Fruit fly (Drosophila melanogaster): ENCODE results near the gene CG2258.

The CG2258 gene

dm6 chrX:8131693-8132313 is 29.9 kb upstream of the CG2258 start, which contains the start of gene CG10958 (continued):
- TF ChIP-seq cyc (GFP tag; optimal IDR thresholded peaks at IDR 0.05) = peak; percentile 43
- TF ChIP-seq spab (GFP tag; optimal IDR thresholded peaks at IDR 0.05) = no peak
- peak; percentile 60 for TF ChIP-seq CG34406 (GFP tag; optimal IDR thresholded peaks at IDR 0.05)
- TF ChIP-seq achi (GFP tag; optimal IDR thresholded peaks at IDR 0.05) = peak; percentile 74
- no peak; the same call in 1 of the 2 replicates for TF ChIP-seq CG11294 (GFP tag; IDR thresholded peaks at IDR 0.05)
- peak; percentile 60 for TF ChIP-seq CG6792 (GFP tag; optimal IDR thresholded peaks at IDR 0.05)
- no peak for TF ChIP-seq Blimp-1 (GFP tag; optimal IDR thresholded peaks at IDR 0.05)
- TF ChIP-seq Met (GFP tag; optimal IDR thresholded peaks at IDR 0.05) = no peak
- TF ChIP-seq CG11762 (GFP tag; optimal IDR thresholded peaks at IDR 0.05; ENCODE audit: insufficient read depth) = no peak

dm6 chrX:8129204-8129997 is 27.5 kb upstream of the CG2258 start, which contains the start of gene CG2116:
CG2116 (plus strand) TSS chrX:8129812.
- TF ChIP-seq ss (GFP tag; optimal IDR thresholded peaks at IDR 0.05) (no peak), CG10631 (GFP tag; optimal IDR thresholded peaks at IDR 0.05) (no peak), Ets96B (tag; optimal IDR thresholded peaks at IDR 0.05) (no peak), CG3032 (tag; optimal IDR thresholded peaks at IDR 0.05) (no peak), acj6 (GFP tag; optimal IDR thresholded peaks at IDR 0.05) (no peak), esn (GFP tag; optimal IDR thresholded peaks at IDR 0.05) (peak; percentile 13), Eip78C (GFP tag) (peak; percentile 38), pdm3 (GFP tag; optimal IDR thresholded peaks at IDR 0.05) (no peak), topi (GFP tag; optimal IDR thresholded peaks at IDR 0.05) (no peak)

- TF ChIP-seq Ets21C (GFP tag; optimal IDR thresholded peaks at IDR 0.05) (no peak), achi (GFP tag; optimal IDR thresholded peaks at IDR 0.05) (no peak)
Measured at dm6 chrX:8128133-8128532, 26.2 kb upstream of the CG2258 start.

- TF ChIP-seq CG3032 (tag; optimal IDR thresholded peaks at IDR 0.05) (no peak), Eip78C (GFP tag) (peak; percentile 66), eg (GFP tag; IDR thresholded peaks at IDR 0.05) (peak; percentile 55; the same call in 2 of the 3 replicates), Met (GFP tag; optimal IDR thresholded peaks at IDR 0.05) (no peak), spab (GFP tag; optimal IDR thresholded peaks at IDR 0.05) (no peak), fkh (GFP tag; optimal IDR thresholded peaks at IDR 0.05) (no peak), CG8119 (GFP tag; IDR thresholded peaks at IDR 0.05) (0 out of 3 replicates have a peak, but pooled peaks have one; percentile 29), acj6 (GFP tag; optimal IDR thresholded peaks at IDR 0.05) (no peak), CG32006 (GFP tag; optimal IDR thresholded peaks at IDR 0.05) (peak; percentile 62), CG4318 (GFP tag; optimal IDR thresholded peaks at IDR 0.05) (peak; percentile 19), CG6163 (GFP tag; IDR thresholded peaks at IDR 0.05) (peak; percentile 50; the same call in 2 of the 3 replicates), Hr4 (GFP tag; optimal IDR thresholded peaks at IDR 0.05) (peak; percentile 44), CG15336 (GFP tag; IDR thresholded peaks at IDR 0.05) (peak; percentile 54), Ets21C (GFP tag; optimal IDR thresholded peaks at IDR 0.05) (no peak), Sox14 (GFP tag; optimal IDR thresholded peaks at IDR 0.05) (no peak)
Measured at dm6 chrX:8126149-8126548, 24.3 kb upstream of the CG2258 start.

dm6 chrX:8125224-8125649 is 23.3 kb upstream of the CG2258 start:
- no peak for TF ChIP-seq dac (GFP tag; optimal IDR thresholded peaks at IDR 0.05)
- TF ChIP-seq CG11762 (GFP tag; optimal IDR thresholded peaks at IDR 0.05; ENCODE audit: insufficient read depth) = no peak
- no peak for TF ChIP-seq CG7368 (GFP tag; optimal IDR thresholded peaks at IDR 0.05)
- peak; percentile 6 for TF ChIP-seq Hr4 (GFP tag; optimal IDR thresholded peaks at IDR 0.05)
- no peak for TF ChIP-seq CG9139 (GFP tag; optimal IDR thresholded peaks at IDR 0.05)
- TF ChIP-seq OdsH (GFP tag; optimal IDR thresholded peaks at IDR 0.05) = peak; percentile 37
- peak; percentile 23 for TF ChIP-seq achi (GFP tag; optimal IDR thresholded peaks at IDR 0.05)
- TF ChIP-seq CG15336 (GFP tag; IDR thresholded peaks at IDR 0.05) = peak; percentile 54
- no peak for TF ChIP-seq Eip93F (GFP tag; optimal IDR thresholded peaks at IDR 0.05)
- TF ChIP-seq CG3032 (tag; optimal IDR thresholded peaks at IDR 0.05) = no peak
- TF ChIP-seq CG6792 (GFP tag; optimal IDR thresholded peaks at IDR 0.05) = no peak
- peak; percentile 67 for TF ChIP-seq Eip78C (GFP tag)
- TF ChIP-seq spab (GFP tag; optimal IDR thresholded peaks at IDR 0.05) = no peak
- no peak for TF ChIP-seq esn (GFP tag; optimal IDR thresholded peaks at IDR 0.05)
- no peak for TF ChIP-seq fd85E (GFP tag; optimal IDR thresholded peaks at IDR 0.05)
- no peak for TF ChIP-seq Blimp-1 (GFP tag; optimal IDR thresholded peaks at IDR 0.05)
- TF ChIP-seq fd59A (GFP tag; optimal IDR thresholded peaks at IDR 0.05) = no peak
- no peak for TF ChIP-seq Sox15 (GFP tag; optimal IDR thresholded peaks at IDR 0.05)
- peak; percentile 3 for TF ChIP-seq CG3919 (GFP tag; optimal IDR thresholded peaks at IDR 0.05)
- peak; percentile 47 for TF ChIP-seq CG6276 (GFP tag; optimal IDR thresholded peaks at IDR 0.05)
- TF ChIP-seq Hr38 (GFP tag; optimal IDR thresholded peaks at IDR 0.05) = no peak
- TF ChIP-seq Ets21C (GFP tag; optimal IDR thresholded peaks at IDR 0.05) = no peak
- TF ChIP-seq ss (GFP tag; optimal IDR thresholded peaks at IDR 0.05) = no peak
- TF ChIP-seq CG8632 (GFP tag; optimal IDR thresholded peaks at IDR 0.05) = no peak
